Worm (Caenorhabditis elegans) whole organism, young adult: ENCODE results near the gene lys-6.

Experiments
- B0035.1 ChIP-seq: sonication (generic microtip); optimal IDR thresholded peaks from 2 replicates; lab custom pipeline; 2016; ENCODE audit warnings: missing genetic modification characterization, mild to moderate bottlenecking, missing compliant biosample characterization, missing genotype, missing genetic modification reagents
- B0261.1 ChIP-seq: sonication (generic microtip); optimal IDR thresholded peaks from 2 replicates; lab custom pipeline; 2016; ENCODE audit warnings: mild to moderate bottlenecking, missing genetic modification characterization, moderate library complexity, missing compliant biosample characterization
- F33H1.4 ChIP-seq: fragments of 200-800 bp; sonication (Bioruptor generic); IDR thresholded peaks from 2 replicates; pipeline ENCODE4 v1.3.6; 2022; ENCODE audit warnings: missing genetic modification reagents, missing genetic modification characterization, missing compliant biosample characterization
- K12H6.12 ChIP-seq: fragments of 200-800 bp; sonication (Bioruptor generic); optimal IDR thresholded peaks from 2 replicates; lab custom pipeline; 2018; ENCODE audit warnings: mild to moderate bottlenecking, missing genetic modification characterization, missing compliant biosample characterization
- T26A5.8 ChIP-seq: sonication (generic microtip); optimal IDR thresholded peaks from 2 replicates; lab custom pipeline; 2016; ENCODE audit warnings: missing genetic modification characterization, missing compliant biosample characterization
- Y95B8A.8 ChIP-seq: fragments of 200-800 bp; sonication (Bioruptor generic); IDR thresholded peaks from 2 replicates; pipeline ENCODE4 v1.3.6; 2022; ENCODE audit warnings: missing genetic modification reagents, missing genetic modification characterization, missing compliant biosample characterization
- ama-1 ChIP-seq, 3 experiments: fragments of 150-350 bp in 1 of 3; sonication (generic microtip) in 2 of 3; optimal IDR thresholded peaks; 2 replicates each; lab custom pipeline; 2014 to 2018; ENCODE audit warnings: missing biosample characterization in 2 of 3, missing genetic modification characterization in 2 of 3, missing genetic modification reagents in 2 of 3
- aptf-2 ChIP-seq: fragments of 200-800 bp; sonication (Bioruptor generic); conservative IDR thresholded peaks from 2 replicates; pipeline ENCODE4 v1.3.6; 2022; ENCODE audit warnings: missing genetic modification reagents, missing genetic modification characterization, missing compliant biosample characterization
- aptf-3 ChIP-seq: fragments of 200-800 bp; sonication (Bioruptor generic); IDR thresholded peaks from 2 replicates; pipeline ENCODE4 v1.3.6; 2022; ENCODE audit warnings: missing genetic modification characterization, missing compliant biosample characterization
- attf-5 ChIP-seq: fragments of 200-800 bp; sonication (Bioruptor generic); optimal IDR thresholded peaks from 2 replicates; lab custom pipeline; 2018; ENCODE audit warnings: mild to moderate bottlenecking, missing genetic modification characterization, missing compliant biosample characterization
- attf-6 ChIP-seq: fragments of 200-800 bp; sonication (Bioruptor generic); IDR thresholded peaks from 2 replicates; pipeline ENCODE4 v1.3.6; 2022; ENCODE audit warnings: missing genetic modification reagents, missing genetic modification characterization, missing compliant biosample characterization
- die-1 ChIP-seq: sonication (generic microtip); optimal IDR thresholded peaks from 2 replicates; lab custom pipeline; 2016; ENCODE audit warnings: missing genotype, mild to moderate bottlenecking, missing genetic modification characterization, missing compliant biosample characterization
- egl-44 ChIP-seq: fragments of 200-800 bp; sonication (Bioruptor generic); IDR thresholded peaks from 2 replicates; pipeline ENCODE4 v1.3.6; 2022; ENCODE audit warnings: missing genetic modification reagents, missing genetic modification characterization, missing compliant biosample characterization
- egrh-3 ChIP-seq: fragments of 200-800 bp; sonication (Bioruptor generic); IDR thresholded peaks from 2 replicates; pipeline ENCODE4 v1.3.6; 2022; ENCODE audit warnings: missing genetic modification reagents, missing genetic modification characterization, missing compliant biosample characterization
- hlh-26 ChIP-seq: fragments of 200-800 bp; sonication (Bioruptor generic); conservative IDR thresholded peaks from 2 replicates; pipeline ENCODE4 v1.3.6; 2022; ENCODE audit warnings: missing genetic modification reagents, missing genetic modification characterization, missing compliant biosample characterization
- hmg-20 ChIP-seq: fragments of 200-800 bp; sonication (Bioruptor generic); IDR thresholded peaks from 2 replicates; pipeline ENCODE4 v1.3.6; 2022; ENCODE audit warnings: missing genetic modification reagents, missing genetic modification characterization, missing compliant biosample characterization
- let-526 ChIP-seq: fragments of 200-800 bp; sonication (Bioruptor generic); IDR thresholded peaks from 2 replicates; pipeline ENCODE4 v1.3.6; 2022; ENCODE audit warnings: missing genetic modification reagents, missing genetic modification characterization, missing compliant biosample characterization
- let-607 ChIP-seq, 2 experiments: fragments of 200-800 bp in 1 of 2; sonication (Bioruptor generic) in 1 of 2; sonication (generic microtip) in 1 of 2; optimal IDR thresholded peaks; 2 replicates each; lab custom pipeline; 2016 to 2018; ENCODE audit warnings: mild to moderate bottlenecking in 2 of 2, missing compliant biosample characterization in 2 of 2, missing genetic modification characterization in 2 of 2, moderate library complexity in 2 of 2, missing genotype in 1 of 2
- lin-35 ChIP-seq, 3 experiments: fragments of 150-350 bp in 2 of 3; sonication (generic microtip) in 1 of 3; optimal IDR thresholded peaks; 2 replicates each; lab custom pipeline; 2014 to 2018; ENCODE audit warnings: missing biosample characterization in 3 of 3, missing genetic modification characterization in 3 of 3, missing genetic modification reagents in 3 of 3
- lin-40 ChIP-seq: sonication (generic microtip); optimal IDR thresholded peaks from 2 replicates; lab custom pipeline; 2016; ENCODE audit warnings: missing genetic modification characterization, mild to moderate bottlenecking, missing compliant biosample characterization, missing genotype, missing genetic modification reagents
- lin-54 ChIP-seq: fragments of 200-800 bp; sonication (Bioruptor generic); optimal IDR thresholded peaks from 2 replicates; lab custom pipeline; 2018; ENCODE audit warnings: mild to moderate bottlenecking, missing genetic modification characterization, missing compliant biosample characterization
- lsy-27 ChIP-seq: sonication (generic microtip); optimal IDR thresholded peaks from 2 replicates; lab custom pipeline; 2017; ENCODE audit warnings: missing genetic modification characterization, mild to moderate bottlenecking, missing compliant biosample characterization, antibody characterized with exemption, missing genotype, borderline replicate concordance; ENCODE audit not compliant: insufficient read depth
- madf-10 ChIP-seq: sonication (generic microtip); optimal IDR thresholded peaks from 2 replicates; lab custom pipeline; 2016; ENCODE audit warnings: mild to moderate bottlenecking, missing genetic modification characterization, missing compliant biosample characterization
- madf-8 ChIP-seq: fragments of 200-800 bp; sonication (Bioruptor generic); conservative IDR thresholded peaks from 2 replicates; pipeline ENCODE4 v1.3.6; 2022; ENCODE audit warnings: missing genetic modification reagents, missing genetic modification characterization, missing compliant biosample characterization
- mes-4 ChIP-seq: sonication (generic microtip); optimal IDR thresholded peaks from 2 replicates; lab custom pipeline; 2016; ENCODE audit warnings: missing genotype, missing genetic modification characterization, missing compliant biosample characterization
- nfyb-1 ChIP-seq: fragments of 200-800 bp; sonication (Bioruptor generic); IDR thresholded peaks from 2 replicates; pipeline ENCODE4 v1.3.6; 2022; ENCODE audit warnings: missing genetic modification reagents, missing genetic modification characterization, missing compliant biosample characterization
- nhr-179 ChIP-seq: sonication (generic microtip); optimal IDR thresholded peaks from 2 replicates; lab custom pipeline; 2016; ENCODE audit warnings: mild to moderate bottlenecking, missing genetic modification characterization, missing compliant biosample characterization
- nhr-90 ChIP-seq: sonication (generic microtip); optimal IDR thresholded peaks from 2 replicates; lab custom pipeline; 2016; ENCODE audit warnings: missing genotype, mild to moderate bottlenecking, missing genetic modification characterization, missing compliant biosample characterization
- rcor-1 ChIP-seq: fragments of 200-800 bp; sonication (Bioruptor generic); IDR thresholded peaks from 2 replicates; pipeline ENCODE4 v1.3.6; 2022; ENCODE audit warnings: missing genetic modification reagents, missing genetic modification characterization, missing compliant biosample characterization
- sdz-38 ChIP-seq: sonication (generic microtip); optimal IDR thresholded peaks from 2 replicates; lab custom pipeline; 2016; ENCODE audit warnings: missing genotype, missing genetic modification characterization, missing compliant biosample characterization
- snpc-3.4 ChIP-seq: sonication (generic microtip); optimal IDR thresholded peaks from 2 replicates; lab custom pipeline; 2017; ENCODE audit warnings: missing genetic modification characterization, mild to moderate bottlenecking, missing compliant biosample characterization, antibody characterized with exemption, moderate library complexity, missing genotype, missing genetic modification reagents
- tbp1 ChIP-seq: fragments of 200-800 bp; sonication (Bioruptor generic); optimal IDR thresholded peaks from 2 replicates; lab custom pipeline; 2018; ENCODE audit warnings: mild to moderate bottlenecking, missing genetic modification characterization, missing compliant biosample characterization
- tlf-1 ChIP-seq: fragments of 200-800 bp; sonication (Bioruptor generic); optimal IDR thresholded peaks from 2 replicates; lab custom pipeline; 2018; ENCODE audit warnings: mild to moderate bottlenecking, missing genetic modification characterization, missing compliant biosample characterization
- zfh-2 ChIP-seq: fragments of 200-800 bp; sonication (Bioruptor generic); conservative IDR thresholded peaks from 2 replicates; pipeline ENCODE4 v1.3.6; 2022; ENCODE audit warnings: missing genetic modification reagents, missing genetic modification characterization, missing compliant biosample characterization
- ztf-25 ChIP-seq: fragments of 200-800 bp; sonication (Bioruptor generic); IDR thresholded peaks from 2 replicates; pipeline ENCODE4 v1.3.6; 2022; ENCODE audit warnings: missing genetic modification reagents, missing genetic modification characterization, missing compliant biosample characterization
- ztf-3 ChIP-seq: fragments of 200-800 bp; sonication (Bioruptor generic); optimal IDR thresholded peaks from 2 replicates; lab custom pipeline; 2018; ENCODE audit warnings: mild to moderate bottlenecking, missing genetic modification characterization, missing compliant biosample characterization

lys-6 gene

ce11 chrIV:11651965-11652453 lies 24.3 kb upstream of the lys-6 start, which contains the start of the genes acl-3 and ndub-6:
TSS of gene acl-3 (minus strand) at chrIV:11652023.
TSS of gene ndub-6 (plus strand) at chrIV:11652403.
- TF ChIP-seq egrh-3 (GFP tag; lab: Robert Waterston, UW): no peak
- no peak for TF ChIP-seq B0261.1 (tag; lab: Kevin White, UChicago)
- TF ChIP-seq hlh-26: no peak
- no peak for TF ChIP-seq ztf-25 (GFP tag; lab: Robert Waterston, UW)
- no peak for TF ChIP-seq ztf-3 (GFP tag; lab: Kevin White, UChicago)
- no peak for TF ChIP-seq die-1 (tag; lab: Kevin White, UChicago)
- no peak for TF ChIP-seq Y95B8A.8 (GFP tag; lab: Robert Waterston, UW)
- no peak for TF ChIP-seq mes-4 (tag; lab: Kevin White, UChicago)
- no peak for TF ChIP-seq madf-10 (tag; lab: Kevin White, UChicago)
- TF ChIP-seq egl-44 (GFP tag; lab: Robert Waterston, UW): no peak
- no peak for TF ChIP-seq lsy-27 (tag; lab: Kevin White, UChicago)
- TF ChIP-seq F33H1.4 (GFP tag; lab: Robert Waterston, UW): no peak
- TF ChIP-seq let-607 (tag; optimal IDR thresholded peaks at IDR 0.05; lab: Kevin White, UChicago): no peak

- TF ChIP-seq nfyb-1 (GFP tag; lab: Robert Waterston, UW) (0 out of 2 replicates have a peak, but pooled peaks have one; percentile 15), ama-1 (optimal IDR thresholded peaks at IDR 0.05; lab: Kevin White, UChicago) (no peak), ama-1 (GFP tag; optimal IDR thresholded peaks at IDR 0.05; lab: Kevin White, UChicago) (no peak)
- TF ChIP-seq, all 124 proteins: peak for 1
Measured at ce11 chrIV:11650344-11650743, 22.6 kb upstream of the lys-6 start.

- TF ChIP-seq lin-54 (no peak), sdz-38 (tag; lab: Kevin White, UChicago) (no peak), lin-35 (GFP tag; optimal IDR thresholded peaks at IDR 0.05; lab: Kevin White, UChicago) (no peak), nhr-179 (tag; lab: Kevin White, UChicago) (no peak), aptf-3 (GFP tag; lab: Robert Waterston, UW) (no peak), tlf-1 (GFP tag; lab: Kevin White, UChicago) (no peak), die-1 (tag; lab: Kevin White, UChicago) (no peak), attf-6 (GFP tag; lab: Robert Waterston, UW) (no peak), hmg-20 (GFP tag; lab: Robert Waterston, UW) (no peak), T26A5.8 (no peak), ama-1 (optimal IDR thresholded peaks at IDR 0.05; lab: Kevin White, UChicago) (no peak), ama-1 (GFP tag; optimal IDR thresholded peaks at IDR 0.05; lab: Kevin White, UChicago) (no peak), attf-5 (GFP tag; lab: Kevin White, UChicago) (no peak), rcor-1 (GFP tag; lab: Robert Waterston, UW) (no peak)
- TF ChIP-seq, all 124 proteins: peak for 0
Measured at ce11 chrIV:11649031-11649430, 21.3 kb upstream of the lys-6 start, which contains the start of gene ZK809.8. TSS of gene ZK809.8 (minus strand) at chrIV:11649064.

- TF ChIP-seq B0035.1 (tag; lab: Kevin White, UChicago) (no peak), K12H6.12 (tag; lab: Kevin White, UChicago) (no peak), aptf-2 (GFP tag; lab: Robert Waterston, UW) (no peak), ztf-3 (GFP tag; lab: Kevin White, UChicago) (no peak), nhr-179 (tag; lab: Kevin White, UChicago) (no peak), snpc-3.4 (tag; lab: Kevin White, UChicago) (no peak), madf-8 (GFP tag; lab: Robert Waterston, UW) (no peak), nhr-90 (tag; lab: Kevin White, UChicago) (no peak), tbp1 (no peak), lin-40 (tag; lab: Kevin White, UChicago) (no peak), egrh-3 (GFP tag; lab: Robert Waterston, UW) (no peak), zfh-2 (GFP tag; lab: Robert Waterston, UW) (no peak), let-526 (no peak)
Measured at ce11 chrIV:11646908-11647307, 19.2 kb upstream of the lys-6 start.
